Fruit fly (Drosophila melanogaster) whole organism, embryonic: ENCODE results near the gene CG42538.

ENCODE experiments used
- B-H1 ChIP-seq: fragments of 200-800 bp; sonication (Bioruptor generic); IDR thresholded peaks from 3 replicates; pipeline ENCODE4 v1.3.6; 2022; ENCODE audit warnings: missing biosample characterization, missing genetic modification characterization
- Bgb ChIP-seq: fragments of 200-800 bp; sonication (Bioruptor generic); IDR thresholded peaks from 2 replicates; pipeline ENCODE4 v1.3.6; 2022; ENCODE audit warnings: missing biosample characterization, missing genetic modification characterization; ENCODE audit not compliant: partially characterized antibody
- CG10267 ChIP-seq: fragments of 200-800 bp; sonication (Bioruptor generic); optimal IDR thresholded peaks from 2 replicates; lab custom pipeline; 2018; ENCODE audit warnings: missing biosample characterization, mild to moderate bottlenecking, missing genetic modification characterization, moderate library complexity
- CG10654 ChIP-seq: fragments of 200-800 bp; sonication (Bioruptor generic); optimal IDR thresholded peaks from 2 replicates; lab custom pipeline; 2016; ENCODE audit warnings: missing biosample characterization, missing genetic modification characterization
- CG12299 ChIP-seq: fragments of 200-800 bp; sonication (Bioruptor generic); optimal IDR thresholded peaks from 2 replicates; lab custom pipeline; 2018; ENCODE audit warnings: missing biosample characterization, mild to moderate bottlenecking, missing genetic modification characterization
- CG14050 ChIP-seq: fragments of 200-800 bp; sonication (Bioruptor generic); IDR thresholded peaks from 3 replicates; pipeline ENCODE4 v1.3.6; 2022; ENCODE audit warnings: missing biosample characterization, missing genetic modification characterization
- CG15269 ChIP-seq: fragments of 200-800 bp; sonication (Bioruptor generic); optimal IDR thresholded peaks from 2 replicates; lab custom pipeline; 2018; ENCODE audit warnings: missing biosample characterization, mild to moderate bottlenecking, missing genetic modification characterization, moderate library complexity
- CG15479 ChIP-seq: fragments of 200-800 bp; sonication (Bioruptor generic); optimal IDR thresholded peaks from 3 replicates; lab custom pipeline; 2019; ENCODE audit warnings: missing biosample characterization, mild to moderate bottlenecking, missing genetic modification characterization, moderate library complexity
- CG1602 ChIP-seq: fragments of 200-800 bp; sonication (Bioruptor generic); optimal IDR thresholded peaks from 3 replicates; lab custom pipeline; 2016; ENCODE audit warnings: missing biosample characterization, missing genetic modification characterization
- CG17359 ChIP-seq: fragments of 200-800 bp; sonication (Bioruptor generic); optimal IDR thresholded peaks from 3 replicates; lab custom pipeline; 2018; ENCODE audit warnings: missing biosample characterization, mild to moderate bottlenecking, missing genetic modification characterization, moderate library complexity
- CG2202 ChIP-seq: fragments of 200-800 bp; sonication (Bioruptor generic); optimal IDR thresholded peaks from 2 replicates; lab custom pipeline; 2018; ENCODE audit warnings: missing biosample characterization, mild to moderate bottlenecking, missing genetic modification characterization
- CG2875 ChIP-seq: fragments of 200-800 bp; sonication (Bioruptor generic); optimal IDR thresholded peaks from 2 replicates; lab custom pipeline; 2017; ENCODE audit warnings: missing biosample characterization, mild to moderate bottlenecking, missing genetic modification characterization, missing genetic modification reagents
- CG3847 ChIP-seq: fragments of 200-800 bp; sonication (Bioruptor generic); IDR thresholded peaks from 2 replicates; pipeline ENCODE4 v1.3.6; 2022; ENCODE audit warnings: missing biosample characterization, missing genetic modification characterization
- CG6272 ChIP-seq: fragments of 200-800 bp; sonication (Bioruptor generic); IDR thresholded peaks from 2 replicates; pipeline ENCODE4 v1.3.6; 2022; ENCODE audit warnings: missing biosample characterization, missing genetic modification characterization
- CHES-1-like ChIP-seq: fragments of 200-800 bp; sonication (Bioruptor generic); optimal IDR thresholded peaks from 2 replicates; lab custom pipeline; 2016; ENCODE audit warnings: missing biosample characterization, missing genetic modification characterization
- D19B ChIP-seq: fragments of 200-800 bp; sonication (Bioruptor generic); optimal IDR thresholded peaks from 2 replicates; lab custom pipeline; 2017; ENCODE audit warnings: missing biosample characterization, mild to moderate bottlenecking, missing genetic modification characterization
- Fer3 ChIP-seq: fragments of 200-800 bp; sonication (Bioruptor generic); optimal IDR thresholded peaks from 2 replicates; lab custom pipeline; 2018; ENCODE audit warnings: missing biosample characterization, mild to moderate bottlenecking, missing genetic modification characterization, moderate library complexity
- Hsf ChIP-seq: fragments of 200-800 bp; sonication (Bioruptor generic); optimal IDR thresholded peaks from 3 replicates; lab custom pipeline; 2016; ENCODE audit warnings: missing biosample characterization, missing genetic modification characterization
- Lpt ChIP-seq: fragments of >200 bp; optimal IDR thresholded peaks from 2 replicates; lab custom pipeline; 2018; ENCODE audit warnings: missing biosample characterization, missing genetic modification characterization
- Mrtf ChIP-seq: fragments of 200-800 bp; sonication (Bioruptor generic); IDR thresholded peaks from 3 replicates; pipeline ENCODE4 v1.3.6; 2022; ENCODE audit warnings: missing biosample characterization, missing genetic modification characterization
- NfI ChIP-seq: fragments of 200-800 bp; sonication (Bioruptor generic); optimal IDR thresholded peaks from 3 replicates; lab custom pipeline; 2018; ENCODE audit warnings: missing biosample characterization, mild to moderate bottlenecking, missing genetic modification characterization, moderate library complexity
- Pdp1 ChIP-seq, 2 experiments: fragments of 200-800 bp; sonication (Bioruptor generic); optimal IDR thresholded peaks; 3 replicates each; lab custom pipeline; 2016; ENCODE audit warnings: missing biosample characterization in 2 of 2, missing genetic modification characterization in 2 of 2, mild to moderate bottlenecking in 1 of 2, moderate library complexity in 1 of 2
- Six4 ChIP-seq: fragments of 200-800 bp; sonication (Bioruptor generic); optimal IDR thresholded peaks from 2 replicates; lab custom pipeline; 2016; ENCODE audit warnings: missing biosample characterization, missing genetic modification characterization
- Taf1 ChIP-seq: fragments of 200-800 bp; sonication (Bioruptor generic); IDR thresholded peaks from 2 replicates; pipeline ENCODE4 v1.3.6; 2022; ENCODE audit warnings: missing biosample characterization, missing genetic modification characterization
- Trl ChIP-seq, 3 experiments: fragments of >200 bp in 2 of 3; fragments of 200-800 bp in 1 of 3; sonication (Bioruptor generic) in 1 of 3; optimal IDR thresholded peaks; 2 replicates in 1 of 3; 3 replicates in 2 of 3; lab custom pipeline; 2016 to 2017; ENCODE audit warnings: missing biosample characterization in 1 of 3, missing genetic modification characterization in 1 of 3
- ato ChIP-seq: fragments of 200-800 bp; sonication (Bioruptor generic); IDR thresholded peaks from 2 replicates; pipeline ENCODE4 v1.3.6; 2022; ENCODE audit warnings: missing biosample characterization, missing genetic modification characterization; ENCODE audit not compliant: partially characterized antibody
- bbx ChIP-seq: fragments of 200-800 bp; sonication (Bioruptor generic); IDR thresholded peaks from 2 replicates; pipeline ENCODE4 v1.3.6; 2022; ENCODE audit warnings: missing biosample characterization, missing genetic modification characterization; ENCODE audit not compliant: partially characterized antibody
- btn ChIP-seq: fragments of 200-800 bp; sonication (Bioruptor generic); optimal IDR thresholded peaks from 2 replicates; lab custom pipeline; 2016; ENCODE audit warnings: missing biosample characterization, missing genetic modification characterization
- cwo ChIP-seq: fragments of 200-800 bp; sonication (Bioruptor generic); optimal IDR thresholded peaks from 3 replicates; lab custom pipeline; 2017; ENCODE audit warnings: missing biosample characterization, missing genetic modification characterization, mild to moderate bottlenecking, moderate library complexity, missing genetic modification reagents
- da ChIP-seq: fragments of 200-800 bp; sonication (Bioruptor generic); optimal IDR thresholded peaks from 2 replicates; lab custom pipeline; 2016; ENCODE audit warnings: missing biosample characterization, missing genetic modification characterization
- dmrt99B ChIP-seq: fragments of 200-800 bp; sonication (Bioruptor generic); optimal IDR thresholded peaks from 2 replicates; lab custom pipeline; 2018; ENCODE audit warnings: missing biosample characterization, mild to moderate bottlenecking, missing genetic modification characterization, moderate library complexity
- esg ChIP-seq: fragments of 200-800 bp; sonication (Bioruptor generic); conservative IDR thresholded peaks from 2 replicates; pipeline ENCODE4 v1.3.6; 2022; ENCODE audit warnings: missing biosample characterization, missing genetic modification characterization
- gem ChIP-seq: fragments of 200-800 bp; sonication (Bioruptor generic); optimal IDR thresholded peaks from 2 replicates; lab custom pipeline; 2019; ENCODE audit warnings: missing biosample characterization, mild to moderate bottlenecking, missing genetic modification characterization, moderate library complexity
- ken ChIP-seq: fragments of 200-800 bp; sonication (Bioruptor generic); IDR thresholded peaks from 3 replicates; pipeline ENCODE4 v1.3.6; 2022; ENCODE audit warnings: missing biosample characterization, missing genetic modification characterization
- kni ChIP-seq: fragments of 200-800 bp; sonication (Bioruptor generic); optimal IDR thresholded peaks from 3 replicates; lab custom pipeline; 2017; ENCODE audit warnings: mild to moderate bottlenecking, missing biosample characterization, missing genetic modification reagents, missing genetic modification characterization
- lbe ChIP-seq: fragments of 200-800 bp; sonication (Bioruptor generic); optimal IDR thresholded peaks from 2 replicates; lab custom pipeline; 2016; ENCODE audit warnings: missing biosample characterization, mild to moderate bottlenecking, missing genetic modification characterization
- lilli ChIP-seq: fragments of 200-800 bp; sonication (Bioruptor generic); optimal IDR thresholded peaks from 3 replicates; lab custom pipeline; 2016; ENCODE audit warnings: missing biosample characterization, missing genetic modification characterization
- lov ChIP-seq, 2 experiments: fragments of 200-800 bp in 1 of 2; fragments of >200 bp in 1 of 2; sonication (Bioruptor generic) in 1 of 2; IDR thresholded peaks in 1 of 2; optimal IDR thresholded peaks in 1 of 2; 2 replicates in 1 of 2; 3 replicates in 1 of 2; pipeline versions ENCODE4 v1.3.6 to Lab custom; 2017 to 2022; ENCODE audit warnings: missing biosample characterization in 1 of 2, missing genetic modification characterization in 1 of 2
- nau ChIP-seq: fragments of 200-800 bp; sonication (Bioruptor generic); optimal IDR thresholded peaks from 3 replicates; lab custom pipeline; 2017; ENCODE audit warnings: missing biosample characterization, mild to moderate bottlenecking, missing genetic modification characterization, missing genetic modification reagents
- pros ChIP-seq: fragments of 200-800 bp; sonication (Bioruptor generic); optimal IDR thresholded peaks from 3 replicates; lab custom pipeline; 2019; ENCODE audit warnings: missing biosample characterization, mild to moderate bottlenecking, missing genetic modification characterization, moderate library complexity
- row ChIP-seq: fragments of 200-800 bp; sonication (Bioruptor generic); IDR thresholded peaks from 3 replicates; pipeline ENCODE4 v1.3.6; 2022; ENCODE audit warnings: missing biosample characterization, missing genetic modification characterization
- salm ChIP-seq: fragments of 200-800 bp; sonication (Bioruptor generic); optimal IDR thresholded peaks from 2 replicates; lab custom pipeline; 2018; ENCODE audit warnings: missing biosample characterization, mild to moderate bottlenecking, missing genetic modification characterization
- schlank ChIP-seq: fragments of 200-800 bp; sonication (Bioruptor generic); optimal IDR thresholded peaks from 2 replicates; lab custom pipeline; 2018; ENCODE audit warnings: missing biosample characterization, mild to moderate bottlenecking, missing genetic modification characterization
- sens ChIP-seq: fragments of 200-800 bp; sonication (Bioruptor generic); peaks from one replicate; lab custom pipeline; 2016; ENCODE audit warnings: missing biosample characterization, missing genetic modification characterization
- sens-2 ChIP-seq: fragments of 200-800 bp; sonication (Bioruptor generic); IDR thresholded peaks from 2 replicates; pipeline ENCODE4 v1.3.6; 2022; ENCODE audit warnings: missing biosample characterization, missing genetic modification characterization
- ssp ChIP-seq: fragments of 200-800 bp; sonication (Bioruptor generic); IDR thresholded peaks from 2 replicates; pipeline ENCODE4 v1.3.6; 2022; ENCODE audit warnings: missing biosample characterization, missing genetic modification characterization
- ttk ChIP-seq: fragments of 200-800 bp; sonication (Bioruptor generic); IDR thresholded peaks from 2 replicates; pipeline ENCODE4 v2.1.2; 2022; ENCODE audit warnings: missing biosample characterization, missing genetic modification characterization
- wek ChIP-seq: fragments of 200-800 bp; sonication (Bioruptor generic); optimal IDR thresholded peaks from 3 replicates; lab custom pipeline; 2018; ENCODE audit warnings: missing biosample characterization, mild to moderate bottlenecking, missing genetic modification characterization, moderate library complexity

Gene CG42538

DNA sequence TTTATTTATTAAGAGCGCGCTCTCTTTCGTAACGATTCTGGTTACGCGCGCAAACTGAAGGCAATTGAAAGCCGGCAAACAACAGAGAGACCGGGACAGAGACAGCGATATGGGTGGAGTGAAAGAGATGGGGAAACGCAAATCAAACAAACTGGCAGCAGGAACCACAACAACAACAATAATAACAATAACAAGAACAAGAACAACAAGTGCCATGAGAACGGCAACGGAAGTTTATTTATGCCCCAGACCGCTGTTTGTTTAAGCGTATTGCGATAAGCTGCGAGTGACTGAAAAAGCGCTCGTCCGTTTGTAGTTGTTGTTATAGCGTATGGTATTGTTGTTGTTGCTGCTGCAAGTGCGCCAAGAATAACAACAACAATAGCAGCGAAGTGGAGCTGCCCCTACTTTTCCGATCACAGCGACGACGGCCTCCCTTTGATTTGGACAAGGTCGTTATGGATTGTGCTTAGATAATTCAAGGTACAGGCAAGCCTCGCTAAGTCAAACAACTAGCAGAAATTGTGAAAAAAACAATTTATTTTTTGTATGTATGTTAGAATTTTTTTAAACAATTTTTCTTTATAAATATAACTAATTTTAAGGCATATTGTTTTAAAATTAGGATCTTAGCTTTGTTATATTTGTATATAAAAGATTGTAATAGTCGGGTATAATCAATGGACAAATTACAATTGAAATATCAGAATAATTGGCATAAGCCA is 8.1 kb upstream of the CG42538 start (continued):
- no peak for TF ChIP-seq Taf1 (GFP tag; lab: Robert Waterston, UW)
- peak; percentile 18 for TF ChIP-seq da (GFP tag; lab: Kevin White, UChicago)
- TF ChIP-seq Bgb (GFP tag; lab: Robert Waterston, UW), result no peak
- TF ChIP-seq gem (tag; lab: Kevin White, UChicago), result peak; percentile 60
- peak; percentile 19 for TF ChIP-seq btn (GFP tag; lab: Kevin White, UChicago)
- peak; percentile 5 for TF ChIP-seq CG15269 (tag; lab: Kevin White, UChicago)
- TF ChIP-seq CG2875 (GFP tag; lab: Kevin White, UChicago), result peak; percentile 87
- TF ChIP-seq Pdp1 (GFP tag; optimal IDR thresholded peaks at IDR 0.05; lab: Kevin White, UChicago), result peak; percentile 47 to 77
- TF ChIP-seq lbe, result no peak
- TF ChIP-seq nau (GFP tag; lab: Kevin White, UChicago), result peak; percentile 75
- no peak for TF ChIP-seq D19B (GFP tag; lab: Kevin White, UChicago)
- peak; percentile 34 for TF ChIP-seq Six4 (GFP tag; lab: Kevin White, UChicago)
- TF ChIP-seq Mrtf, result no peak
- TF ChIP-seq row (GFP tag; lab: Robert Waterston, UW), result peak; percentile 65
- peak; percentile 29; the same call in 1 of the 3 replicates for TF ChIP-seq B-H1
- TF ChIP-seq pros (GFP tag; lab: Kevin White, UChicago), result peak; percentile 56
- no peak for TF ChIP-seq CG10267 (tag; lab: Kevin White, UChicago)
- peak; percentile 55 for TF ChIP-seq salm
- TF ChIP-seq dmrt99B (tag; lab: Kevin White, UChicago), result peak; percentile 28
- peak; percentile 80 for TF ChIP-seq CHES-1-like (GFP tag; lab: Kevin White, UChicago)
- TF ChIP-seq NfI (GFP tag; lab: Kevin White, UChicago), result peak; percentile 42
- peak; percentile 55 for TF ChIP-seq CG1602
- TF ChIP-seq ken (GFP tag; lab: Robert Waterston, UW), result no peak
- no peak for TF ChIP-seq Fer3 (tag; lab: Kevin White, UChicago)
- TF ChIP-seq sens-2 (GFP tag; lab: Robert Waterston, UW), result 0 out of 2 replicates have a peak, but pooled peaks have one; percentile 36
- TF ChIP-seq ato (GFP tag; lab: Robert Waterston, UW), result 0 out of 2 replicates have a peak, but pooled peaks have one; percentile 8
- peak; percentile 94 for TF ChIP-seq sens (GFP tag; lab: Kevin White, UChicago)
- no peak for TF ChIP-seq lov (optimal IDR thresholded peaks at IDR 0.05; lab: Kevin White, UChicago)
- TF ChIP-seq lov (GFP tag; IDR thresholded peaks at IDR 0.05; lab: Robert Waterston, UW), result peak; percentile 87
- no peak for TF ChIP-seq Lpt (GFP tag; lab: Kevin White, UChicago)
- no peak for TF ChIP-seq lilli (GFP tag; lab: Kevin White, UChicago)
- TF ChIP-seq esg, result no peak
- no peak for TF ChIP-seq CG6272 (GFP tag; lab: Robert Waterston, UW)
- peak; percentile 34 for TF ChIP-seq CG10654
- no peak for TF ChIP-seq Trl (optimal IDR thresholded peaks at IDR 0.05; lab: Kevin White, UChicago)
- peak; percentile 62 for TF ChIP-seq Trl (GFP tag; optimal IDR thresholded peaks at IDR 0.05; lab: Kevin White, UChicago)
- TF ChIP-seq schlank (tag; lab: Kevin White, UChicago), result peak; percentile 54
- no peak for TF ChIP-seq ttk (GFP tag; lab: Robert Waterston, UW)
- TF ChIP-seq CG2202 (tag; lab: Kevin White, UChicago), result peak; percentile 87
- peak; percentile 47 for TF ChIP-seq cwo
- TF ChIP-seq kni (GFP tag; lab: Kevin White, UChicago), result peak; percentile 94
- TF ChIP-seq bbx, result no peak
- TF ChIP-seq wek (GFP tag; lab: Kevin White, UChicago), result peak; percentile 75
- no peak for TF ChIP-seq CG15479 (GFP tag; lab: Kevin White, UChicago)
- TF ChIP-seq CG17359 (tag; lab: Kevin White, UChicago), result peak; percentile 65
- peak; percentile 63 for TF ChIP-seq CG12299 (tag; lab: Kevin White, UChicago)
- TF ChIP-seq CG3847 (GFP tag; lab: Robert Waterston, UW), result no peak
- peak; percentile 32; the same call in 1 of the 3 replicates for TF ChIP-seq CG14050 (GFP tag; lab: Robert Waterston, UW)
- peak; percentile 48 for TF ChIP-seq Hsf
- TF ChIP-seq ssp (GFP tag; lab: Robert Waterston, UW), result no peak
